Worm (Caenorhabditis elegans) whole organism, young adult: Measurements from ENCODE around the gene pap-1.

Source experiments
- B0035.1 ChIP-seq: sonication (generic microtip); optimal IDR thresholded peaks from 2 replicates; lab custom pipeline; 2016; ENCODE audit warnings: missing genetic modification characterization, mild to moderate bottlenecking, missing compliant biosample characterization, missing genotype, missing genetic modification reagents
- D2030.7 ChIP-seq: fragments of 200-800 bp; sonication (Bioruptor generic); IDR thresholded peaks from 2 replicates; pipeline ENCODE4 v1.3.6; 2022; ENCODE audit warnings: missing genetic modification reagents, missing genetic modification characterization, missing compliant biosample characterization
- F10E7.11 ChIP-seq: sonication (generic microtip); optimal IDR thresholded peaks from 2 replicates; lab custom pipeline; 2017; ENCODE audit warnings: mild to moderate bottlenecking, missing genetic modification characterization, moderate library complexity, missing compliant biosample characterization
- F33H1.4 ChIP-seq: fragments of 200-800 bp; sonication (Bioruptor generic); IDR thresholded peaks from 2 replicates; pipeline ENCODE4 v1.3.6; 2022; ENCODE audit warnings: missing genetic modification reagents, missing genetic modification characterization, missing compliant biosample characterization
- Y67H2A.10 ChIP-seq: fragments of 200-800 bp; sonication (Bioruptor generic); conservative IDR thresholded peaks from 2 replicates; pipeline ENCODE4 v1.3.6; 2022; ENCODE audit warnings: missing genetic modification reagents, missing genetic modification characterization, missing compliant biosample characterization
- Y79H2A.3 ChIP-seq: fragments of 200-800 bp; sonication (Bioruptor generic); conservative IDR thresholded peaks from 2 replicates; pipeline ENCODE4 v1.3.6; 2022; ENCODE audit warnings: missing genetic modification reagents, missing genetic modification characterization, missing compliant biosample characterization
- Y95B8A.8 ChIP-seq: fragments of 200-800 bp; sonication (Bioruptor generic); IDR thresholded peaks from 2 replicates; pipeline ENCODE4 v1.3.6; 2022; ENCODE audit warnings: missing genetic modification reagents, missing genetic modification characterization, missing compliant biosample characterization
- akir-1 ChIP-seq: fragments of 200-800 bp; sonication (Bioruptor generic); optimal IDR thresholded peaks from 2 replicates; lab custom pipeline; 2018; ENCODE audit warnings: mild to moderate bottlenecking, missing genetic modification characterization, moderate library complexity, missing compliant biosample characterization
- aptf-2 ChIP-seq: fragments of 200-800 bp; sonication (Bioruptor generic); conservative IDR thresholded peaks from 2 replicates; pipeline ENCODE4 v1.3.6; 2022; ENCODE audit warnings: missing genetic modification reagents, missing genetic modification characterization, missing compliant biosample characterization
- atf-7 ChIP-seq: sonication (generic microtip); optimal IDR thresholded peaks from 2 replicates; lab custom pipeline; 2017; ENCODE audit warnings: mild to moderate bottlenecking, missing genetic modification characterization, missing compliant biosample characterization
- attf-3 ChIP-seq: fragments of 200-800 bp; sonication (Bioruptor generic); conservative IDR thresholded peaks from 2 replicates; pipeline ENCODE4 v1.3.6; 2022; ENCODE audit warnings: missing genetic modification reagents, missing genetic modification characterization, missing compliant biosample characterization
- attf-6 ChIP-seq: fragments of 200-800 bp; sonication (Bioruptor generic); IDR thresholded peaks from 2 replicates; pipeline ENCODE4 v1.3.6; 2022; ENCODE audit warnings: missing genetic modification reagents, missing genetic modification characterization, missing compliant biosample characterization
- cebp-2 ChIP-seq: fragments of 200-800 bp; sonication (Bioruptor generic); IDR thresholded peaks from 2 replicates; pipeline ENCODE4 v1.3.6; 2022; ENCODE audit warnings: missing genetic modification characterization, missing compliant biosample characterization
- ceh-100 ChIP-seq: fragments of 200-800 bp; sonication (Bioruptor generic); IDR thresholded peaks from 2 replicates; pipeline ENCODE4 v1.3.6; 2022; ENCODE audit warnings: missing genetic modification reagents, missing genetic modification characterization, missing compliant biosample characterization
- ceh-27 ChIP-seq: fragments of 200-800 bp; sonication (Bioruptor generic); optimal IDR thresholded peaks from 2 replicates; lab custom pipeline; 2018; ENCODE audit warnings: mild to moderate bottlenecking, missing genetic modification characterization, moderate library complexity, missing compliant biosample characterization
- ceh-58 ChIP-seq: fragments of 200-800 bp; sonication (Bioruptor generic); IDR thresholded peaks from 2 replicates; pipeline ENCODE4 v1.3.6; 2022; ENCODE audit warnings: missing genetic modification characterization, missing compliant biosample characterization
- ceh-79 ChIP-seq: sonication (generic microtip); optimal IDR thresholded peaks from 2 replicates; lab custom pipeline; 2017; ENCODE audit warnings: mild to moderate bottlenecking, missing genetic modification characterization, missing compliant biosample characterization
- die-1 ChIP-seq: sonication (generic microtip); optimal IDR thresholded peaks from 2 replicates; lab custom pipeline; 2016; ENCODE audit warnings: missing genotype, mild to moderate bottlenecking, missing genetic modification characterization, missing compliant biosample characterization
- gei-17 ChIP-seq: fragments of 200-800 bp; sonication (Bioruptor generic); optimal IDR thresholded peaks from 2 replicates; lab custom pipeline; 2018; ENCODE audit warnings: mild to moderate bottlenecking, missing genetic modification characterization, missing compliant biosample characterization
- hsf-1 ChIP-seq: fragments of 200-800 bp; sonication (Bioruptor generic); IDR thresholded peaks from 2 replicates; pipeline ENCODE4 v1.3.6; 2022; ENCODE audit warnings: missing genetic modification reagents, missing genetic modification characterization, missing compliant biosample characterization
- let-526 ChIP-seq: fragments of 200-800 bp; sonication (Bioruptor generic); IDR thresholded peaks from 2 replicates; pipeline ENCODE4 v1.3.6; 2022; ENCODE audit warnings: missing genetic modification reagents, missing genetic modification characterization, missing compliant biosample characterization
- lin-26 ChIP-seq: fragments of 200-800 bp; sonication (Bioruptor generic); IDR thresholded peaks from 2 replicates; pipeline ENCODE4 v1.3.6; 2022; ENCODE audit warnings: missing genetic modification reagents, missing genetic modification characterization, missing compliant biosample characterization
- mes-4 ChIP-seq: sonication (generic microtip); optimal IDR thresholded peaks from 2 replicates; lab custom pipeline; 2016; ENCODE audit warnings: missing genotype, missing genetic modification characterization, missing compliant biosample characterization
- nfyb-1 ChIP-seq: fragments of 200-800 bp; sonication (Bioruptor generic); IDR thresholded peaks from 2 replicates; pipeline ENCODE4 v1.3.6; 2022; ENCODE audit warnings: missing genetic modification reagents, missing genetic modification characterization, missing compliant biosample characterization
- nhr-27 ChIP-seq: fragments of 200-800 bp; sonication (Bioruptor generic); optimal IDR thresholded peaks from 2 replicates; lab custom pipeline; 2018; ENCODE audit warnings: mild to moderate bottlenecking, missing genetic modification characterization, moderate library complexity, missing compliant biosample characterization
- nhr-90 ChIP-seq: sonication (generic microtip); optimal IDR thresholded peaks from 2 replicates; lab custom pipeline; 2016; ENCODE audit warnings: missing genotype, mild to moderate bottlenecking, missing genetic modification characterization, missing compliant biosample characterization
- pbrm-1 ChIP-seq: fragments of 200-800 bp; sonication (Bioruptor generic); IDR thresholded peaks from 2 replicates; pipeline ENCODE4 v1.3.6; 2022; ENCODE audit warnings: missing genetic modification reagents, missing genetic modification characterization, missing compliant biosample characterization
- rcor-1 ChIP-seq: fragments of 200-800 bp; sonication (Bioruptor generic); IDR thresholded peaks from 2 replicates; pipeline ENCODE4 v1.3.6; 2022; ENCODE audit warnings: missing genetic modification reagents, missing genetic modification characterization, missing compliant biosample characterization
- rpc-1 ChIP-seq, 2 experiments: fragments of 150-350 bp in 1 of 2; sonication (generic microtip) in 1 of 2; optimal IDR thresholded peaks; 2 replicates each; lab custom pipeline; 2014 to 2018; ENCODE audit warnings: missing biosample characterization in 1 of 2, missing genetic modification characterization in 1 of 2, missing genetic modification reagents in 1 of 2, missing genotype in 1 of 2
- snpc-4 ChIP-seq, 5 experiments: fragments of 150-350 bp in 1 of 5; sonication (generic microtip) in 4 of 5; optimal IDR thresholded peaks; 2 replicates each; lab custom pipeline; 2014 to 2018; ENCODE audit warnings: missing genetic modification characterization in 5 of 5, missing biosample characterization in 3 of 5, antibody characterized with exemption in 2 of 5, mild to moderate bottlenecking in 2 of 5, missing compliant biosample characterization in 2 of 5, missing genotype in 2 of 5, moderate library complexity in 2 of 5, missing genetic modification reagents in 1 of 5
- somi-1 ChIP-seq: fragments of 200-800 bp; sonication (Bioruptor generic); optimal IDR thresholded peaks from 2 replicates; lab custom pipeline; 2018; ENCODE audit warnings: mild to moderate bottlenecking, missing genetic modification characterization, missing compliant biosample characterization
- tbp1 ChIP-seq: fragments of 200-800 bp; sonication (Bioruptor generic); optimal IDR thresholded peaks from 2 replicates; lab custom pipeline; 2018; ENCODE audit warnings: mild to moderate bottlenecking, missing genetic modification characterization, missing compliant biosample characterization
- unc-130 ChIP-seq: sonication (generic microtip); optimal IDR thresholded peaks from 2 replicates; lab custom pipeline; 2016; ENCODE audit warnings: missing genetic modification reagents, missing genetic modification characterization, missing compliant biosample characterization
- unc-62 ChIP-seq: fragments of 150-350 bp; optimal IDR thresholded peaks from 2 replicates; lab custom pipeline; 2014; ENCODE audit warnings: missing biosample characterization, missing genetic modification reagents, missing genetic modification characterization
- ztf-18 ChIP-seq: sonication (generic microtip); optimal IDR thresholded peaks from 2 replicates; lab custom pipeline; 2016; ENCODE audit warnings: missing genotype, mild to moderate bottlenecking, missing genetic modification characterization, missing compliant biosample characterization
- ztf-3 ChIP-seq: fragments of 200-800 bp; sonication (Bioruptor generic); optimal IDR thresholded peaks from 2 replicates; lab custom pipeline; 2018; ENCODE audit warnings: mild to moderate bottlenecking, missing genetic modification characterization, missing compliant biosample characterization

The pap-1 gene

DNA sequence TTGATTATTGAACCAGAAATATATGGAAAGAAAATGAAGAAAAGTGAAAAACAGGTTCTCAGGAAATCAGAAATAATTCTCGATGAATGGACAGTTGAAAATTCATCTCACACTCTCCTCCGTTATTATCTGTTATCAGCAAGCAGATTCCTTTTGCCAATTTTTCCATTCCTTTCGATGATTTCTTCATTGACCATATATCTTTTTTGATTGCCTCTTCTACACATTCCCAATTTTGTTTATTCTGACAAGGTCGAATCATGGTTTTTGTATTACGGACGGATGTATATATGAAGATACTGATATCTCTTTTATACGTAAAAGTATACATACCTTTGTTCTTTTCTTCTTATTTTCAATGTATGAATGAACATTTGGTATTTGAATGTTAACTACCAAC lies 18.9 kb downstream of the pap-1 start:
- TF ChIP-seq ztf-3 (GFP tag; lab: Kevin White, UChicago) (no peak), pbrm-1 (no peak), F33H1.4 (GFP tag; lab: Robert Waterston, UW) (no peak), gei-17 (GFP tag; lab: Kevin White, UChicago) (no peak), nhr-27 (tag; lab: Kevin White, UChicago) (no peak)

ce11 chrV:10462066-10462465 lies 20.3 kb downstream of the pap-1 start, which contains the start of gene chw-1:
TSS of gene chw-1 (plus strand) at chrV:10462282.
- TF ChIP-seq ceh-27 (GFP tag; lab: Kevin White, UChicago): no peak
- TF ChIP-seq rpc-1 (optimal IDR thresholded peaks at IDR 0.05; lab: Kevin White, UChicago): no peak
- no peak for TF ChIP-seq rpc-1 (tag; optimal IDR thresholded peaks at IDR 0.05; lab: Kevin White, UChicago)
- TF ChIP-seq ceh-100 (GFP tag; lab: Robert Waterston, UW): no peak
- no peak for TF ChIP-seq ztf-18 (tag; lab: Kevin White, UChicago)
- no peak for TF ChIP-seq Y79H2A.3
- TF ChIP-seq B0035.1 (tag; lab: Kevin White, UChicago): no peak
- TF ChIP-seq Y95B8A.8 (GFP tag; lab: Robert Waterston, UW): no peak
- TF ChIP-seq tbp1 (GFP tag; lab: Kevin White, UChicago): no peak
- no peak for TF ChIP-seq hsf-1 (GFP tag; lab: Robert Waterston, UW)
- no peak for TF ChIP-seq F10E7.11 (tag; lab: Kevin White, UChicago)
- TF ChIP-seq snpc-4 (GFP tag; optimal IDR thresholded peaks at IDR 0.05; lab: Kevin White, UChicago): no peak
- no peak for TF ChIP-seq snpc-4 (tag; optimal IDR thresholded peaks at IDR 0.05; lab: Kevin White, UChicago)
- no peak for TF ChIP-seq atf-7
- no peak for TF ChIP-seq Y67H2A.10 (GFP tag; lab: Robert Waterston, UW)
- TF ChIP-seq aptf-2 (GFP tag; lab: Robert Waterston, UW): no peak
- no peak for TF ChIP-seq somi-1 (GFP tag; lab: Kevin White, UChicago)
- TF ChIP-seq attf-6: no peak
- TF ChIP-seq nhr-90 (tag; lab: Kevin White, UChicago): no peak
- TF ChIP-seq die-1 (tag; lab: Kevin White, UChicago): no peak
- no peak for TF ChIP-seq akir-1 (GFP tag; lab: Kevin White, UChicago)

DNA sequence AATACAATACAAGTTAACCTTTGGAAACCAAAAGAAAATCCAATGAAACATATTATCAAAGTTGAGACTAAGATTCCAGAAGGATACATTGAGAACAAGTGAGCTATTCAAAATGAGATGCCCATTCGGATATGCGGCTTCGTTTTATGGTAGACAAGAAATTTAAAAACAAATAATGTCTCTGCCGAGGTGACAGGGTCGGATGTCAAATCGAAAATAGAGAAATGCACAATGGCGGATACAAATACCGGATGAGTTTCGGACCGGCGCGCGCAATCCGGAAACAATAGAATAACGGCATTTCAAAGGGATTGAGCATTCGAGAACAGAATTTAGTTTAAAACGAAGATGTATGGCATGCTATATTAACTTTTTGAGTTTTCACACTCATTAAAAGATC lies 21.5 kb downstream of the pap-1 start, which contains the start of gene F22E12.3:
Gene F22E12.3 (minus strand): TSS at position 101 of the 400 bp plus-strand sequence.
- TF ChIP-seq ceh-79 (tag; lab: Kevin White, UChicago): no peak
- no peak for TF ChIP-seq rcor-1 (GFP tag; lab: Robert Waterston, UW)
- no peak for TF ChIP-seq nfyb-1
- TF ChIP-seq atf-7: no peak
- TF ChIP-seq attf-3 (GFP tag; lab: Robert Waterston, UW): no peak
- TF ChIP-seq D2030.7: no peak
- no peak for TF ChIP-seq unc-62
- no peak for TF ChIP-seq unc-130 (GFP tag; lab: Kevin White, UChicago)
- no peak for TF ChIP-seq ceh-58 (GFP tag; lab: Robert Waterston, UW)
- TF ChIP-seq cebp-2: no peak
- TF ChIP-seq mes-4: no peak

DNA sequence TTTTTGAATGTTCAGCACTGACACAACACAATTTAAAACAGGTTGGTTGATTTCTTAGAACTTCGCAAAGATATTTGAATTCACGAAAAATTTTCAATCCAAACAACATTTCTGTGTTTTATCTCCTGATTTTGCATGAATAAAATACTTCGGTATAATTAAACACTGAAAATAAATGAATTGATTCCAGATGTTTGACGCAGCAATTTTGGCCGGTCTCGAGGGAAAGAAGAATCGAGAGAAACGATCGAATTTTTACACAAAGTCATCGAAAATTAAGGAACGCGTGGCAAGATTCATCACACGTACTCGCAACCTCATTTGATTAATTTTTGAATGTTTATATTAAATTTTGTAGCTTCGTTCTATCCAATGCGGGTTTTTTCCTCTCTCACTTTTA lies 22.4 kb downstream of the pap-1 start:
- TF ChIP-seq lin-26 (GFP tag; lab: Robert Waterston, UW) (no peak), let-526 (GFP tag; lab: Robert Waterston, UW) (no peak)
